Fruit fly (Drosophila melanogaster) whole organism, embryonic: Measurements from ENCODE around the gene toe.
A peak's percentile ranks its signal among the peaks of the same experiment; 100 is the strongest.

Experiments
- CG11560 ChIP-seq: fragments of 200-800 bp; sonication (Bioruptor generic); IDR thresholded peaks from 3 replicates; pipeline ENCODE4 v1.3.6; 2022; ENCODE audit warnings: missing biosample characterization, missing genetic modification characterization
- CG13775 ChIP-seq: fragments of 200-800 bp; sonication (Bioruptor generic); optimal IDR thresholded peaks from 3 replicates; lab custom pipeline; 2017; ENCODE audit warnings: missing biosample characterization, mild to moderate bottlenecking, missing genetic modification characterization
- CG14965 ChIP-seq: fragments of 200-800 bp; sonication (Bioruptor generic); optimal IDR thresholded peaks from 2 replicates; lab custom pipeline; 2016; ENCODE audit warnings: missing biosample characterization, missing genetic modification characterization, borderline replicate concordance
- CG15514 ChIP-seq: fragments of 200-800 bp; sonication (Bioruptor generic); optimal IDR thresholded peaks from 3 replicates; lab custom pipeline; 2017; ENCODE audit warnings: missing biosample characterization, missing genetic modification characterization, mild to moderate bottlenecking, moderate library complexity, missing genetic modification reagents
- CG1603 ChIP-seq: fragments of 200-800 bp; sonication (Bioruptor generic); optimal IDR thresholded peaks from 2 replicates; lab custom pipeline; 2019; ENCODE audit warnings: missing biosample characterization, mild to moderate bottlenecking, missing genetic modification characterization, moderate library complexity
- CG16815 ChIP-seq: fragments of 200-800 bp; sonication (Bioruptor generic); optimal IDR thresholded peaks from 3 replicates; lab custom pipeline; 2017; ENCODE audit warnings: missing biosample characterization, mild to moderate bottlenecking, missing genetic modification characterization
- CG17328 ChIP-seq: fragments of 200-800 bp; sonication (Bioruptor generic); IDR thresholded peaks from 2 replicates; pipeline ENCODE4 v1.3.6; 2022; ENCODE audit warnings: missing biosample characterization, missing genetic modification characterization
- CG17361 ChIP-seq: fragments of 200-800 bp; sonication (Bioruptor generic); IDR thresholded peaks from 3 replicates; pipeline ENCODE4 v1.3.6; 2022; ENCODE audit warnings: missing biosample characterization, missing genetic modification characterization
- CG3065 ChIP-seq: fragments of 200-800 bp; sonication (Bioruptor generic); optimal IDR thresholded peaks from 2 replicates; lab custom pipeline; 2016; ENCODE audit warnings: missing biosample characterization, missing genetic modification characterization
- CG31365 ChIP-seq: fragments of 200-800 bp; sonication (Bioruptor generic); optimal IDR thresholded peaks from 2 replicates; lab custom pipeline; 2018; ENCODE audit warnings: missing biosample characterization, mild to moderate bottlenecking, missing genetic modification characterization
- CG6175 ChIP-seq: fragments of 200-800 bp; sonication (Bioruptor generic); IDR thresholded peaks from 3 replicates; pipeline ENCODE4 v1.3.6; 2022; ENCODE audit warnings: missing biosample characterization, missing genetic modification characterization
- CG6683 ChIP-seq: fragments of 200-800 bp; sonication (Bioruptor generic); optimal IDR thresholded peaks from 2 replicates; lab custom pipeline; 2017; ENCODE audit warnings: missing biosample characterization, mild to moderate bottlenecking, missing genetic modification characterization, missing genetic modification reagents
- CG7987 ChIP-seq: fragments of 200-800 bp; sonication (Bioruptor generic); optimal IDR thresholded peaks from 2 replicates; lab custom pipeline; 2018; ENCODE audit warnings: missing biosample characterization, mild to moderate bottlenecking, missing genetic modification characterization, moderate library complexity
- CG9727 ChIP-seq: fragments of 200-800 bp; sonication (Bioruptor generic); optimal IDR thresholded peaks from 3 replicates; lab custom pipeline; 2017; ENCODE audit warnings: missing biosample characterization, mild to moderate bottlenecking, missing genetic modification characterization
- Camta ChIP-seq: fragments of 200-800 bp; sonication (Bioruptor generic); optimal IDR thresholded peaks from 2 replicates; lab custom pipeline; 2016; ENCODE audit warnings: missing biosample characterization, missing genetic modification characterization
- Chrac-16 ChIP-seq: fragments of 200-800 bp; sonication (Bioruptor generic); optimal IDR thresholded peaks from 3 replicates; lab custom pipeline; 2016; ENCODE audit warnings: missing biosample characterization, missing genetic modification characterization
- CrebB ChIP-seq: fragments of 200-800 bp; sonication (Bioruptor generic); optimal IDR thresholded peaks from 3 replicates; lab custom pipeline; 2018; ENCODE audit warnings: missing biosample characterization, mild to moderate bottlenecking, missing genetic modification characterization
- Dad ChIP-seq: fragments of 200-800 bp; sonication (Bioruptor generic); optimal IDR thresholded peaks from 3 replicates; lab custom pipeline; 2016; ENCODE audit warnings: missing biosample characterization, missing genetic modification characterization
- Dip3 ChIP-seq: fragments of 200-800 bp; sonication (Bioruptor generic); optimal IDR thresholded peaks from 3 replicates; lab custom pipeline; 2016; ENCODE audit warnings: missing biosample characterization, missing genetic modification characterization
- E2f2 ChIP-seq: fragments of 200-800 bp; sonication (Bioruptor generic); IDR thresholded peaks from 2 replicates; pipeline ENCODE4 v1.3.6; 2022; ENCODE audit warnings: missing biosample characterization, missing genetic modification characterization
- Jarid2 ChIP-seq: fragments of 200-800 bp; sonication (Bioruptor generic); optimal IDR thresholded peaks from 3 replicates; lab custom pipeline; 2017; ENCODE audit warnings: mild to moderate bottlenecking, missing biosample characterization, missing genetic modification reagents, missing genetic modification characterization
- Med ChIP-seq: fragments of 200-800 bp; sonication (Bioruptor generic); peaks from one replicate; lab custom pipeline; 2016; ENCODE audit warnings: missing biosample characterization, missing genetic modification characterization, mild to moderate bottlenecking, inconsistent platforms, moderate library complexity
- NK7.1 ChIP-seq: fragments of 200-800 bp; sonication (Bioruptor generic); optimal IDR thresholded peaks from 3 replicates; lab custom pipeline; 2016; ENCODE audit warnings: missing biosample characterization, missing genetic modification characterization
- Ptx1 ChIP-seq: fragments of 200-800 bp; sonication (Bioruptor generic); IDR thresholded peaks from 2 replicates; pipeline ENCODE4 v1.3.6; 2022; ENCODE audit warnings: missing biosample characterization, missing genetic modification characterization
- Rx ChIP-seq: fragments of 200-800 bp; sonication (Bioruptor generic); IDR thresholded peaks from 2 replicates; pipeline ENCODE4 v1.3.6; 2022; ENCODE audit warnings: missing biosample characterization, missing genetic modification characterization
- Six4 ChIP-seq: fragments of 200-800 bp; sonication (Bioruptor generic); optimal IDR thresholded peaks from 2 replicates; lab custom pipeline; 2016; ENCODE audit warnings: missing biosample characterization, missing genetic modification characterization
- Spps ChIP-seq: fragments of 200-800 bp; sonication (Bioruptor generic); optimal IDR thresholded peaks from 2 replicates; lab custom pipeline; 2018; ENCODE audit warnings: missing biosample characterization, mild to moderate bottlenecking, missing genetic modification characterization
- Vsx1 ChIP-seq: fragments of 200-800 bp; sonication (Bioruptor generic); optimal IDR thresholded peaks from 2 replicates; lab custom pipeline; 2017; ENCODE audit warnings: missing biosample characterization, mild to moderate bottlenecking, missing genetic modification characterization, missing genetic modification reagents
- ato ChIP-seq: fragments of 200-800 bp; sonication (Bioruptor generic); IDR thresholded peaks from 2 replicates; pipeline ENCODE4 v1.3.6; 2022; ENCODE audit warnings: missing biosample characterization, missing genetic modification characterization; ENCODE audit not compliant: partially characterized antibody
- az2 ChIP-seq: fragments of 200-800 bp; sonication (Bioruptor generic); optimal IDR thresholded peaks from 3 replicates; lab custom pipeline; 2016; ENCODE audit warnings: missing biosample characterization, missing genetic modification characterization
- bcd ChIP-seq: fragments of 200-800 bp; sonication (Bioruptor generic); optimal IDR thresholded peaks from 2 replicates; lab custom pipeline; 2017; ENCODE audit warnings: missing biosample characterization, mild to moderate bottlenecking, missing genetic modification characterization
- ci ChIP-seq: fragments of 200-800 bp; sonication (Bioruptor generic); IDR thresholded peaks from 3 replicates; pipeline ENCODE4 v1.3.6; 2022; ENCODE audit warnings: missing biosample characterization, missing genetic modification characterization
- crc ChIP-seq: fragments of 200-800 bp; sonication (Bioruptor generic); optimal IDR thresholded peaks from 2 replicates; lab custom pipeline; 2016; ENCODE audit warnings: missing biosample characterization, missing genetic modification characterization
- dimm ChIP-seq: fragments of 200-800 bp; sonication (Bioruptor generic); IDR thresholded peaks from 2 replicates; pipeline ENCODE4 v1.3.6; 2022; ENCODE audit warnings: missing biosample characterization, missing genetic modification characterization
- dmrt11E ChIP-seq: fragments of 200-800 bp; sonication (Bioruptor generic); optimal IDR thresholded peaks from 3 replicates; lab custom pipeline; 2018; ENCODE audit warnings: missing biosample characterization, mild to moderate bottlenecking, missing genetic modification characterization, moderate library complexity
- en ChIP-seq: fragments of 200-800 bp; sonication (Bioruptor generic); optimal IDR thresholded peaks from 2 replicates; lab custom pipeline; 2016; ENCODE audit warnings: missing biosample characterization, missing genetic modification characterization
- gcm2 ChIP-seq: fragments of 200-800 bp; sonication (Bioruptor generic); optimal IDR thresholded peaks from 2 replicates; lab custom pipeline; 2016; ENCODE audit warnings: missing biosample characterization, missing genetic modification characterization
- gfzf ChIP-seq: fragments of 200-800 bp; sonication (Bioruptor generic); optimal IDR thresholded peaks from 2 replicates; lab custom pipeline; 2016; ENCODE audit warnings: missing biosample characterization, mild to moderate bottlenecking, missing genetic modification characterization, moderate library complexity
- gsb ChIP-seq: fragments of 200-800 bp; sonication (Bioruptor generic); IDR thresholded peaks from 2 replicates; pipeline ENCODE4 v1.3.6; 2022; ENCODE audit warnings: missing biosample characterization, missing genetic modification characterization
- gt ChIP-seq: fragments of 200-800 bp; sonication (Bioruptor generic); IDR thresholded peaks from 2 replicates; pipeline ENCODE4 v1.3.6; 2022; ENCODE audit warnings: missing biosample characterization, missing genetic modification characterization
- otp ChIP-seq: fragments of 200-800 bp; sonication (Bioruptor generic); IDR thresholded peaks from 3 replicates; pipeline ENCODE4, ENCODE4 v1.3.6; 2022; ENCODE audit warnings: missing biosample characterization, missing genetic modification characterization
- pum ChIP-seq: fragments of 200-800 bp; sonication (Bioruptor generic); optimal IDR thresholded peaks from 2 replicates; lab custom pipeline; 2016; ENCODE audit warnings: missing biosample characterization, missing genetic modification characterization
- salm ChIP-seq: fragments of 200-800 bp; sonication (Bioruptor generic); optimal IDR thresholded peaks from 2 replicates; lab custom pipeline; 2018; ENCODE audit warnings: missing biosample characterization, mild to moderate bottlenecking, missing genetic modification characterization
- sima ChIP-seq: fragments of 200-800 bp; sonication (Bioruptor generic); optimal IDR thresholded peaks from 2 replicates; lab custom pipeline; 2016; ENCODE audit warnings: missing biosample characterization, missing genetic modification characterization
- sisA ChIP-seq: fragments of 200-800 bp; sonication (Bioruptor generic); IDR thresholded peaks from 2 replicates; pipeline ENCODE4 v1.3.6; 2022; ENCODE audit warnings: missing biosample characterization, missing genetic modification characterization
- sqz ChIP-seq: fragments of 200-800 bp; sonication (Bioruptor generic); optimal IDR thresholded peaks from 3 replicates; lab custom pipeline; 2018; ENCODE audit warnings: missing biosample characterization, mild to moderate bottlenecking, missing genetic modification characterization
- stwl ChIP-seq: fragments of 200-800 bp; sonication (Bioruptor generic); optimal IDR thresholded peaks from 3 replicates; lab custom pipeline; 2018; ENCODE audit warnings: missing biosample characterization, mild to moderate bottlenecking, missing genetic modification characterization, moderate library complexity
- sug ChIP-seq: fragments of 200-800 bp; optimal IDR thresholded peaks from 2 replicates; lab custom pipeline; 2019; ENCODE audit warnings: missing biosample characterization, mild to moderate bottlenecking, missing genetic modification characterization, moderate library complexity
- unpg ChIP-seq: fragments of 200-800 bp; sonication (Bioruptor generic); optimal IDR thresholded peaks from 3 replicates; lab custom pipeline; 2018; ENCODE audit warnings: missing biosample characterization, mild to moderate bottlenecking, missing genetic modification characterization, moderate library complexity

Gene toe

dm6 chr3L:12392068-12392467 lies 40.4 kb downstream of the toe start (continued):
- 0 out of 3 replicates have a peak, but pooled peaks have one; percentile 8 for TF ChIP-seq otp (GFP tag; lab: Robert Waterston, UW)
- TF ChIP-seq CG15514 (GFP tag; lab: Kevin White, UChicago): no peak
- TF ChIP-seq Med (GFP tag; lab: Kevin White, UChicago): peak; percentile 31
- no peak for TF ChIP-seq sima (GFP tag; lab: Kevin White, UChicago)
- no peak for TF ChIP-seq stwl (tag; lab: Kevin White, UChicago)
- TF ChIP-seq gt (GFP tag; lab: Robert Waterston, UW): no peak
- peak; percentile 5 for TF ChIP-seq CG9727 (GFP tag; lab: Kevin White, UChicago)
- no peak for TF ChIP-seq Chrac-16 (GFP tag; lab: Kevin White, UChicago)
- no peak for TF ChIP-seq CG11560 (tag; lab: Robert Waterston, UW)
- TF ChIP-seq sqz (GFP tag; lab: Kevin White, UChicago): peak; percentile 2
- no peak for TF ChIP-seq bcd (GFP tag; lab: Kevin White, UChicago)
- TF ChIP-seq CG6683 (GFP tag; lab: Kevin White, UChicago): no peak
- no peak for TF ChIP-seq CG17361 (GFP tag; lab: Robert Waterston, UW)
- TF ChIP-seq Ptx1 (GFP tag; lab: Robert Waterston, UW): no peak

- TF ChIP-seq CG31365 (tag; lab: Kevin White, UChicago): no peak
- TF ChIP-seq CG3065 (GFP tag; lab: Kevin White, UChicago): no peak
- no peak for TF ChIP-seq az2 (GFP tag; lab: Kevin White, UChicago)
- no peak for TF ChIP-seq CrebB (tag; lab: Kevin White, UChicago)
- no peak for TF ChIP-seq unpg (GFP tag; lab: Kevin White, UChicago)
- no peak for TF ChIP-seq dimm (GFP tag; lab: Robert Waterston, UW)
- no peak; the same call in 1 of the 2 replicates for TF ChIP-seq E2f2
- TF ChIP-seq CG16815 (GFP tag; lab: Kevin White, UChicago): no peak
- no peak for TF ChIP-seq gfzf (GFP tag; lab: Kevin White, UChicago)
- TF ChIP-seq dmrt11E (tag; lab: Kevin White, UChicago): no peak
- peak; percentile 42; the same call in 2 of the 3 replicates for TF ChIP-seq ci (GFP tag; lab: Robert Waterston, UW)
- peak; percentile 35 for TF ChIP-seq CG17328 (GFP tag; lab: Robert Waterston, UW)
- TF ChIP-seq crc (GFP tag; lab: Kevin White, UChicago): no peak
- TF ChIP-seq NK7.1 (GFP tag; lab: Kevin White, UChicago): no peak
- TF ChIP-seq Vsx1: no peak
- no peak for TF ChIP-seq pum (GFP tag; lab: Kevin White, UChicago)
- TF ChIP-seq ato (GFP tag; lab: Robert Waterston, UW): no peak
- TF ChIP-seq Spps: no peak
- no peak for TF ChIP-seq sisA (GFP tag; lab: Robert Waterston, UW)
- TF ChIP-seq CG1603 (tag; lab: Kevin White, UChicago): peak; percentile 6
- TF ChIP-seq Six4 (GFP tag; lab: Kevin White, UChicago): no peak
- no peak for TF ChIP-seq salm (tag; lab: Kevin White, UChicago)
- no peak for TF ChIP-seq CG14965 (GFP tag; lab: Kevin White, UChicago)
- TF ChIP-seq CG13775 (GFP tag; lab: Kevin White, UChicago): no peak
- peak; percentile 36 for TF ChIP-seq sug (tag; lab: Kevin White, UChicago)
- no peak for TF ChIP-seq Dip3 (GFP tag; lab: Kevin White, UChicago)
- TF ChIP-seq Rx (GFP tag; lab: Robert Waterston, UW): no peak
- peak; percentile 28 for TF ChIP-seq CG15514 (GFP tag; lab: Kevin White, UChicago)
- TF ChIP-seq gsb: no peak
- TF ChIP-seq Jarid2 (GFP tag; lab: Kevin White, UChicago): peak; percentile 91
- no peak for TF ChIP-seq en (GFP tag; lab: Kevin White, UChicago)
- TF ChIP-seq gcm2: no peak
- TF ChIP-seq CG6175 (GFP tag; lab: Robert Waterston, UW): peak; percentile 25; the same call in 1 of the 3 replicates
- no peak for TF ChIP-seq Dad
- no peak for TF ChIP-seq Camta (GFP tag; lab: Kevin White, UChicago)
- TF ChIP-seq CG7987 (GFP tag; lab: Kevin White, UChicago): peak; percentile 52
- TF ChIP-seq Med (GFP tag; lab: Kevin White, UChicago): peak; percentile 83
Measured at dm6 chr3L:12391240-12391843, 41.1 kb downstream of the toe start, which contains the start of gene Ncc69. TSS of gene Ncc69 (minus strand) at chr3L:12391444.
